Worm (Caenorhabditis elegans): ENCODE measurements around the gene srh-212.

The srh-212 gene

ce11 chrV:3611654-3612053 is 14.7 kb upstream of the srh-212 start, which contains the start of gene T22F3.10:
TSS of gene T22F3.10 (minus strand) at chrV:3611754.
- no peak for TF ChIP-seq unc-62 (GFP tag; optimal IDR thresholded peaks at IDR 0.05)
- no peak for TF ChIP-seq sma-3 (GFP tag; optimal IDR thresholded peaks at IDR 0.05)
- no peak for TF ChIP-seq nhr-237 (tag; optimal IDR thresholded peaks at IDR 0.05)
- no peak for TF ChIP-seq sma-9 (GFP tag; optimal IDR thresholded peaks at IDR 0.05)
- no peak for TF ChIP-seq sma-9 (tag; optimal IDR thresholded peaks at IDR 0.05)
- no peak for TF ChIP-seq egl-27 (tag; optimal IDR thresholded peaks at IDR 0.05)
- TF ChIP-seq ztf-4 (tag; optimal IDR thresholded peaks at IDR 0.05), result no peak
- TF ChIP-seq peb-1 (tag; optimal IDR thresholded peaks at IDR 0.05), result no peak

- TF ChIP-seq unc-55 (GFP tag; optimal IDR thresholded peaks at IDR 0.05), result no peak
- TF ChIP-seq fos-1 (tag; optimal IDR thresholded peaks at IDR 0.05), result no peak
- no peak for TF ChIP-seq nhr-23 (tag; optimal IDR thresholded peaks at IDR 0.05)
- TF ChIP-seq mdl-1 (tag; optimal IDR thresholded peaks at IDR 0.05), result no peak
- TF ChIP-seq crh-2 (tag; optimal IDR thresholded peaks at IDR 0.05), result no peak
- no peak for TF ChIP-seq ZK546.5 (tag; optimal IDR thresholded peaks at IDR 0.05)
- TF ChIP-seq sma-3 (GFP tag; optimal IDR thresholded peaks at IDR 0.05), result no peak
- TF ChIP-seq nhr-77 (tag; optimal IDR thresholded peaks at IDR 0.05), result no peak
- TF ChIP-seq ztf-4 (tag; optimal IDR thresholded peaks at IDR 0.05), result no peak
- no peak for TF ChIP-seq dmd-4 (tag; optimal IDR thresholded peaks at IDR 0.05)
- TF ChIP-seq lsy-2 (tag; optimal IDR thresholded peaks at IDR 0.05), result no peak
- no peak for TF ChIP-seq nhr-6 (tag; optimal IDR thresholded peaks at IDR 0.05)
- TF ChIP-seq ztf-1 (GFP tag; conservative IDR thresholded peaks at IDR 0.05), result no peak
- no peak for TF ChIP-seq elt-1 (tag; optimal IDR thresholded peaks at IDR 0.05)
- no peak for TF ChIP-seq alr-1 (tag; optimal IDR thresholded peaks at IDR 0.05)
- TF ChIP-seq ceh-16 (tag; optimal IDR thresholded peaks at IDR 0.05), result no peak
- TF ChIP-seq blmp-1 (tag; optimal IDR thresholded peaks at IDR 0.05; ENCODE audit: insufficient read depth), result peak; percentile 62
- no peak for TF ChIP-seq C34F6.9 (tag; optimal IDR thresholded peaks at IDR 0.05)
- no peak for TF ChIP-seq R02D3.7 (tag; optimal IDR thresholded peaks at IDR 0.05)
- no peak for TF ChIP-seq ztf-11 (tag; optimal IDR thresholded peaks at IDR 0.05)
- TF ChIP-seq unc-39 (tag; optimal IDR thresholded peaks at IDR 0.05), result no peak
- no peak for TF ChIP-seq nhr-25 (tag; optimal IDR thresholded peaks at IDR 0.05)
- no peak for TF ChIP-seq elt-3 (tag; optimal IDR thresholded peaks at IDR 0.05)
- peak; percentile 36 for TF ChIP-seq nhr-129 (tag; optimal IDR thresholded peaks at IDR 0.05)
- TF ChIP-seq sma-9 (GFP tag; optimal IDR thresholded peaks at IDR 0.05), result peak; percentile 83
- TF ChIP-seq sma-9 (tag; optimal IDR thresholded peaks at IDR 0.05), result no peak
- no peak for TF ChIP-seq gmeb-1 (tag; optimal IDR thresholded peaks at IDR 0.05)
- no peak for TF ChIP-seq nhr-12 (tag; optimal IDR thresholded peaks at IDR 0.05)
- no peak for TF ChIP-seq nhr-237 (tag; optimal IDR thresholded peaks at IDR 0.05)
- TF ChIP-seq nhr-21 (tag; optimal IDR thresholded peaks at IDR 0.05), result peak; percentile 91
Observed at ce11 chrV:3610709-3611108, 13.8 kb upstream of the srh-212 start.

ce11 chrV:3606391-3606790 is 9.4 kb upstream of the srh-212 start:
- no peak for TF ChIP-seq nhr-12 (tag; optimal IDR thresholded peaks at IDR 0.05)
- TF ChIP-seq nhr-21 (tag; optimal IDR thresholded peaks at IDR 0.05), result peak; percentile 48

- TF ChIP-seq elt-1 (tag; optimal IDR thresholded peaks at IDR 0.05) (no peak), ama-1 (optimal IDR thresholded peaks at IDR 0.05) (no peak)
Observed at ce11 chrV:3605325-3605724, 8.4 kb upstream of the srh-212 start, which contains the start of gene T22F3.8. TSS of gene T22F3.8 (minus strand) at chrV:3605425.

ce11 chrV:3600570-3600969 is 3.6 kb upstream of the srh-212 start, which contains the start of gene T22F3.7:
TSS of gene T22F3.7 (minus strand) at chrV:3600670.
- no peak for TF ChIP-seq elt-1 (tag; optimal IDR thresholded peaks at IDR 0.05)
- no peak for TF ChIP-seq unc-62 (GFP tag; optimal IDR thresholded peaks at IDR 0.05)
- TF ChIP-seq ceh-82 (tag; optimal IDR thresholded peaks at IDR 0.05), result no peak
- TF ChIP-seq C34F6.9 (tag; optimal IDR thresholded peaks at IDR 0.05), result no peak
- no peak for TF ChIP-seq nhr-10 (tag; optimal IDR thresholded peaks at IDR 0.05)
- TF ChIP-seq crh-2 (tag; optimal IDR thresholded peaks at IDR 0.05), result no peak
- TF ChIP-seq ZK546.5 (tag; optimal IDR thresholded peaks at IDR 0.05), result no peak
- no peak for TF ChIP-seq nhr-11 (tag; optimal IDR thresholded peaks at IDR 0.05)
- TF ChIP-seq aly-2 (tag; optimal IDR thresholded peaks at IDR 0.05), result no peak
- TF ChIP-seq R02D3.7 (tag; optimal IDR thresholded peaks at IDR 0.05), result no peak
- no peak for TF ChIP-seq ztf-4 (tag; optimal IDR thresholded peaks at IDR 0.05)

Data from whole organism, L2 larva.